Fruit fly (Drosophila melanogaster): Measurements from ENCODE around the gene yellow-g.
A peak's percentile ranks its signal among the peaks of the same experiment; 100 is the strongest.

DNA sequence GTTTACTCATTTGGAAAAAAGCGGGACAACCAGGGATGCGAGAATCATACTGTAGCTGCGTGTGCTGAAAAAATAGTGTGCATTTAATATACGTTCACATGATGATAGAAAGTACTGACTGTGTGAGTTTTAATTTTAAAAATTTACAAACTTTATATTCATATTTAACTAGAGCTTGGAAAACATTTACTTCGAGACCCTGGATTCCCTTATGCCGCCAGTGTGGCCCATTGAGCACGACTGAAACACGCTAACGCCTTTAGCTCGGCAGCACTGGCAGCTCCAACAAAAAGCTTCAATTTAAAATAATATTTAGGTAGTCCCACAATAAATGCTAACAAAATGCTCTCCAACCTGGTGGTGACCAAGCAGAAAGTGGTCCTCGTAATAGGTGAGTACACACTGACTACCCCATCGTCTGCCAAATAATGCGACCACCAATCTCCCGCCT, 15.1 kb downstream of the yellow-g start, which contains the start of the genes CG1275 and Elp5:
- TF ChIP-seq gl (tag; optimal IDR thresholded peaks at IDR 0.05): peak; percentile 98
- peak; percentile 100 for TF ChIP-seq fd96Ca (GFP tag; IDR thresholded peaks at IDR 0.05)
- TF ChIP-seq CG14655 (GFP tag; optimal IDR thresholded peaks at IDR 0.05): peak; percentile 97
- TF ChIP-seq Snoo (tag; optimal IDR thresholded peaks at IDR 0.05): peak; percentile 97
- TF ChIP-seq EcR (GFP tag; optimal IDR thresholded peaks at IDR 0.05): peak; percentile 93
- TF ChIP-seq CG10348 (GFP tag; IDR thresholded peaks at IDR 0.05): peak; percentile 98
- TF ChIP-seq Ets98B (GFP tag; IDR thresholded peaks at IDR 0.05): peak; percentile 100
